Fruit fly (Drosophila melanogaster) whole organism, pupa: ENCODE data around the gene Pp2A-29B.

Experiments
- CG10348 ChIP-seq: fragments of 200-800 bp; sonication (Bioruptor generic); IDR thresholded peaks from 2 replicates; pipeline ENCODE4 v1.3.6; 2022; ENCODE audit warnings: missing biosample characterization, missing genetic modification characterization
- CG12605 ChIP-seq: fragments of 200-800 bp; sonication (Bioruptor generic); IDR thresholded peaks from 2 replicates; pipeline ENCODE4 v1.3.6; 2022; ENCODE audit warnings: missing biosample characterization, missing genetic modification characterization
- CG13204 ChIP-seq: fragments of 200-800 bp; sonication (Bioruptor generic); optimal IDR thresholded peaks from 2 replicates; lab custom pipeline; 2018; ENCODE audit warnings: missing biosample characterization, mild to moderate bottlenecking, missing genetic modification characterization, moderate library complexity
- CG14655 ChIP-seq: fragments of 200-800 bp; sonication (Bioruptor generic); optimal IDR thresholded peaks from 3 replicates; lab custom pipeline; 2017; ENCODE audit warnings: mild to moderate bottlenecking, missing biosample characterization, missing genetic modification reagents, missing genetic modification characterization
- CG15710 ChIP-seq: fragments of 200-800 bp; sonication (Bioruptor generic); optimal IDR thresholded peaks from 2 replicates; lab custom pipeline; 2018; ENCODE audit warnings: missing biosample characterization, mild to moderate bottlenecking, missing genetic modification characterization, moderate library complexity
- CG17806 ChIP-seq: fragments of 200-800 bp; sonication (Bioruptor generic); optimal IDR thresholded peaks from 2 replicates; lab custom pipeline; 2018; ENCODE audit warnings: missing biosample characterization, mild to moderate bottlenecking, missing genetic modification characterization, moderate library complexity
- CG32121 ChIP-seq: fragments of 200-800 bp; sonication (Bioruptor generic); IDR thresholded peaks from 2 replicates; pipeline ENCODE4 v1.3.6; 2022; ENCODE audit warnings: missing biosample characterization, missing genetic modification characterization
- CG34367 ChIP-seq: fragments of 200-800 bp; sonication (Bioruptor generic); optimal IDR thresholded peaks from 2 replicates; lab custom pipeline; 2018; ENCODE audit warnings: missing biosample characterization, mild to moderate bottlenecking, missing genetic modification characterization
- CG4496 ChIP-seq: fragments of 200-800 bp; sonication (Bioruptor generic); IDR thresholded peaks from 3 replicates; pipeline ENCODE4 v1.3.6; 2022; ENCODE audit warnings: missing biosample characterization, missing genetic modification characterization
- CG8159 ChIP-seq: fragments of 200-800 bp; sonication (Bioruptor generic); optimal IDR thresholded peaks from 3 replicates; lab custom pipeline; 2018; ENCODE audit warnings: missing biosample characterization, mild to moderate bottlenecking, missing genetic modification characterization, moderate library complexity
- CG8301 ChIP-seq: fragments of 200-800 bp; sonication (Bioruptor generic); optimal IDR thresholded peaks from 2 replicates; lab custom pipeline; 2018; ENCODE audit warnings: missing biosample characterization, mild to moderate bottlenecking, missing genetic modification characterization
- CG9948 ChIP-seq: fragments of 200-800 bp; sonication (Bioruptor generic); optimal IDR thresholded peaks from 2 replicates; lab custom pipeline; 2018; ENCODE audit warnings: missing biosample characterization, mild to moderate bottlenecking, missing genetic modification characterization, moderate library complexity
- D1 ChIP-seq: fragments of 200-800 bp; sonication (Bioruptor generic); optimal IDR thresholded peaks from 2 replicates; lab custom pipeline; 2018; ENCODE audit warnings: missing biosample characterization, mild to moderate bottlenecking, missing genetic modification characterization, moderate library complexity
- EcR ChIP-seq: fragments of 200-800 bp; sonication (Bioruptor generic); optimal IDR thresholded peaks from 3 replicates; lab custom pipeline; 2019; ENCODE audit warnings: missing biosample characterization, missing genetic modification characterization, mild to moderate bottlenecking, moderate library complexity, missing genetic modification reagents
- Ets98B ChIP-seq: fragments of 200-800 bp; sonication (Bioruptor generic); IDR thresholded peaks from 2 replicates; pipeline ENCODE4 v1.3.6; 2022; ENCODE audit warnings: missing biosample characterization, missing genetic modification characterization
- Pif1A ChIP-seq: fragments of 200-800 bp; sonication (Bioruptor generic); optimal IDR thresholded peaks from 3 replicates; lab custom pipeline; 2016; ENCODE audit warnings: missing biosample characterization, missing genetic modification characterization
- Pif1B ChIP-seq: fragments of 200-800 bp; sonication (Bioruptor generic); optimal IDR thresholded peaks from 3 replicates; lab custom pipeline; 2016; ENCODE audit warnings: missing biosample characterization, missing genetic modification characterization
- Snoo ChIP-seq: fragments of 200-800 bp; sonication (Bioruptor generic); optimal IDR thresholded peaks from 3 replicates; lab custom pipeline; 2017; ENCODE audit warnings: missing biosample characterization, mild to moderate bottlenecking, missing genetic modification characterization, inconsistent platforms
- fd96Ca ChIP-seq: fragments of 200-800 bp; sonication (Bioruptor generic); IDR thresholded peaks from 3 replicates; pipeline ENCODE4 v1.3.6; 2022; ENCODE audit warnings: missing biosample characterization, missing genetic modification characterization
- gl ChIP-seq: fragments of 200-800 bp; sonication (Bioruptor generic); optimal IDR thresholded peaks from 2 replicates; lab custom pipeline; 2018; ENCODE audit warnings: missing biosample characterization, mild to moderate bottlenecking, missing genetic modification characterization
- rn ChIP-seq: fragments of 200-800 bp; sonication (Bioruptor generic); IDR thresholded peaks from 2 replicates; pipeline ENCODE4 v1.3.6; 2022; ENCODE audit warnings: missing biosample characterization, missing genetic modification characterization

The Pp2A-29B gene

dm6 chr2L:8384985-8385519, 19.2 kb downstream of the Pp2A-29B start:
- TF ChIP-seq CG15710 (tag; lab: Kevin White, UChicago) (no peak), Pif1B (no peak), CG9948 (tag; lab: Kevin White, UChicago) (no peak), CG10348 (GFP tag; lab: Robert Waterston, UW) (no peak), D1 (tag; lab: Kevin White, UChicago) (no peak), CG34367 (tag; lab: Kevin White, UChicago) (no peak), CG12605 (GFP tag; lab: Robert Waterston, UW) (no peak), CG17806 (tag; lab: Kevin White, UChicago) (no peak), CG32121 (no peak), Pif1A (GFP tag; lab: Kevin White, UChicago) (no peak), CG13204 (no peak), CG8159 (tag; lab: Kevin White, UChicago) (no peak), CG14655 (GFP tag; lab: Kevin White, UChicago) (no peak), CG8301 (tag; lab: Kevin White, UChicago) (no peak), fd96Ca (GFP tag; lab: Robert Waterston, UW) (no peak), rn (GFP tag; lab: Robert Waterston, UW) (no peak), Ets98B (GFP tag; lab: Robert Waterston, UW) (no peak)

dm6 chr2L:8385849-8386248, 20.0 kb downstream of the Pp2A-29B start:
- TF ChIP-seq D1 (tag; lab: Kevin White, UChicago) (no peak), CG10348 (GFP tag; lab: Robert Waterston, UW) (no peak), CG4496 (GFP tag; lab: Robert Waterston, UW) (no peak), rn (GFP tag; lab: Robert Waterston, UW) (no peak), CG15710 (tag; lab: Kevin White, UChicago) (no peak), Pif1B (no peak), CG17806 (tag; lab: Kevin White, UChicago) (no peak), fd96Ca (GFP tag; lab: Robert Waterston, UW) (no peak), CG9948 (tag; lab: Kevin White, UChicago) (no peak), Pif1A (GFP tag; lab: Kevin White, UChicago) (no peak), EcR (GFP tag; lab: Kevin White, UChicago) (no peak), CG8159 (tag; lab: Kevin White, UChicago) (no peak), Ets98B (GFP tag; lab: Robert Waterston, UW) (no peak), gl (tag; lab: Kevin White, UChicago) (no peak), CG13204 (no peak), CG12605 (GFP tag; lab: Robert Waterston, UW) (no peak)

- TF ChIP-seq Snoo (tag; lab: Kevin White, UChicago) (no peak), rn (GFP tag; lab: Robert Waterston, UW) (no peak)
These were observed 23.4 kb downstream of the Pp2A-29B start, which contains the start of gene CG42819 for dm6 chr2L:8389231-8389630. CG42819 (minus strand) TSS chr2L:8389331.

- no peak for TF ChIP-seq CG8159 (tag; lab: Kevin White, UChicago)
- no peak for TF ChIP-seq Pif1A (GFP tag; lab: Kevin White, UChicago)
- TF ChIP-seq D1 (tag; lab: Kevin White, UChicago) = no peak
- no peak for TF ChIP-seq CG4496 (GFP tag; lab: Robert Waterston, UW)
- no peak for TF ChIP-seq CG14655 (GFP tag; lab: Kevin White, UChicago)
- TF ChIP-seq fd96Ca (GFP tag; lab: Robert Waterston, UW) = no peak
- no peak for TF ChIP-seq CG12605 (GFP tag; lab: Robert Waterston, UW)
- no peak for TF ChIP-seq CG9948 (tag; lab: Kevin White, UChicago)
- TF ChIP-seq EcR (GFP tag; lab: Kevin White, UChicago) = no peak
- TF ChIP-seq, all 21 proteins: peak for 0
These were observed 26.5 kb downstream of the Pp2A-29B start, which contains the start of gene CG42820 for dm6 chr2L:8392298-8392697. CG42820 (minus strand) TSS chr2L:8392398.

dm6 chr2L:8393122-8393521, 27.3 kb downstream of the Pp2A-29B start, which contains the start of gene Acp29AB:
Acp29AB (minus strand) TSS chr2L:8393222.
- TF ChIP-seq CG15710 (tag; lab: Kevin White, UChicago) (no peak), CG17806 (tag; lab: Kevin White, UChicago) (no peak), CG34367 (tag; lab: Kevin White, UChicago) (no peak), rn (GFP tag; lab: Robert Waterston, UW) (no peak), Ets98B (GFP tag; lab: Robert Waterston, UW) (no peak), CG9948 (tag; lab: Kevin White, UChicago) (no peak), fd96Ca (GFP tag; lab: Robert Waterston, UW) (no peak), CG8159 (tag; lab: Kevin White, UChicago) (no peak)

- TF ChIP-seq CG8159 (tag; lab: Kevin White, UChicago) (no peak), CG14655 (GFP tag; lab: Kevin White, UChicago) (no peak), CG4496 (GFP tag; lab: Robert Waterston, UW) (no peak), CG8301 (tag; lab: Kevin White, UChicago) (no peak), Snoo (tag; lab: Kevin White, UChicago) (no peak), Pif1A (GFP tag; lab: Kevin White, UChicago) (no peak), gl (tag; lab: Kevin White, UChicago) (no peak), fd96Ca (GFP tag; lab: Robert Waterston, UW) (no peak), CG10348 (GFP tag; lab: Robert Waterston, UW) (no peak), CG12605 (GFP tag; lab: Robert Waterston, UW) (no peak), Ets98B (GFP tag; lab: Robert Waterston, UW) (no peak), Pif1B (no peak), CG9948 (tag; lab: Kevin White, UChicago) (no peak), CG34367 (tag; lab: Kevin White, UChicago) (no peak), CG13204 (no peak), rn (GFP tag; lab: Robert Waterston, UW) (no peak), EcR (GFP tag; lab: Kevin White, UChicago) (no peak), CG15710 (tag; lab: Kevin White, UChicago) (no peak), CG17806 (tag; lab: Kevin White, UChicago) (no peak), D1 (tag; lab: Kevin White, UChicago) (no peak)
These were observed 28.3 kb downstream of the Pp2A-29B start, which contains the start of gene lectin-29Ca for dm6 chr2L:8394180-8394579. lectin-29Ca (minus strand) TSS chr2L:8394280.
